Fruit fly (Drosophila melanogaster) whole organism, embryonic: ENCODE measurements around the gene CecB.

Experiments used
- Abd-B ChIP-seq: fragments of 200-800 bp; sonication (Bioruptor generic); optimal IDR thresholded peaks from 2 replicates; lab custom pipeline; 2018; ENCODE audit warnings: missing biosample characterization, mild to moderate bottlenecking, missing genetic modification characterization, moderate library complexity
- BtbVII ChIP-seq: fragments of 200-800 bp; sonication (Bioruptor generic); optimal IDR thresholded peaks from 3 replicates; lab custom pipeline; 2017; ENCODE audit warnings: missing biosample characterization, mild to moderate bottlenecking, missing genetic modification characterization
- CG12744 ChIP-seq: fragments of 200-800 bp; sonication (Bioruptor generic); optimal IDR thresholded peaks from 2 replicates; lab custom pipeline; 2016; ENCODE audit warnings: missing biosample characterization, missing genetic modification characterization
- CG14965 ChIP-seq: fragments of 200-800 bp; sonication (Bioruptor generic); optimal IDR thresholded peaks from 2 replicates; lab custom pipeline; 2016; ENCODE audit warnings: missing biosample characterization, missing genetic modification characterization, borderline replicate concordance
- CG15073 ChIP-seq: fragments of 200-800 bp; sonication (Bioruptor generic); optimal IDR thresholded peaks from 2 replicates; lab custom pipeline; 2016; ENCODE audit warnings: missing biosample characterization, missing genetic modification characterization
- CG15514 ChIP-seq: fragments of 200-800 bp; sonication (Bioruptor generic); optimal IDR thresholded peaks from 3 replicates; lab custom pipeline; 2017; ENCODE audit warnings: missing biosample characterization, missing genetic modification characterization, mild to moderate bottlenecking, moderate library complexity, missing genetic modification reagents
- CG17385 ChIP-seq: fragments of 200-800 bp; sonication (Bioruptor generic); optimal IDR thresholded peaks from 3 replicates; lab custom pipeline; 2018; ENCODE audit warnings: missing biosample characterization, mild to moderate bottlenecking, missing genetic modification characterization
- CG2120 ChIP-seq: fragments of 200-800 bp; sonication (Bioruptor generic); optimal IDR thresholded peaks from 3 replicates; lab custom pipeline; 2016; ENCODE audit warnings: missing biosample characterization, missing genetic modification characterization
- CG30020 ChIP-seq: fragments of 200-800 bp; optimal IDR thresholded peaks from 2 replicates; lab custom pipeline; 2019; ENCODE audit warnings: missing biosample characterization, mild to moderate bottlenecking, missing genetic modification characterization, moderate library complexity
- CG43689 ChIP-seq: fragments of 200-800 bp; sonication (Bioruptor generic); IDR thresholded peaks from 2 replicates; pipeline ENCODE4 v1.3.6; 2022; ENCODE audit warnings: missing biosample characterization, missing genetic modification characterization
- CG6175 ChIP-seq: fragments of 200-800 bp; sonication (Bioruptor generic); IDR thresholded peaks from 3 replicates; pipeline ENCODE4 v1.3.6; 2022; ENCODE audit warnings: missing biosample characterization, missing genetic modification characterization
- CG6654 ChIP-seq: fragments of 200-800 bp; sonication (Bioruptor generic); optimal IDR thresholded peaks from 2 replicates; lab custom pipeline; 2017; ENCODE audit warnings: missing biosample characterization, mild to moderate bottlenecking, missing genetic modification characterization
- CG8290 ChIP-seq, 3 experiments: fragments of 200-800 bp; sonication (Bioruptor generic); optimal IDR thresholded peaks; 2 replicates each; lab custom pipeline; 2016 to 2019; ENCODE audit warnings: missing biosample characterization in 3 of 3, missing genetic modification characterization in 3 of 3, mild to moderate bottlenecking in 2 of 3, moderate library complexity in 1 of 3
- CG8765 ChIP-seq: fragments of 200-800 bp; sonication (Bioruptor generic); IDR thresholded peaks from 2 replicates; pipeline ENCODE4 v1.3.6; 2022; ENCODE audit warnings: missing biosample characterization, missing genetic modification characterization
- CG9797 ChIP-seq: fragments of 200-800 bp; sonication (Bioruptor generic); optimal IDR thresholded peaks from 3 replicates; lab custom pipeline; 2018; ENCODE audit warnings: missing biosample characterization, mild to moderate bottlenecking, missing genetic modification characterization
- CG9876 ChIP-seq: fragments of 200-800 bp; sonication (Bioruptor generic); optimal IDR thresholded peaks from 2 replicates; lab custom pipeline; 2016; ENCODE audit warnings: missing biosample characterization, missing genetic modification characterization
- CTCF ChIP-seq: fragments of 200-800 bp; sonication (Bioruptor generic); optimal IDR thresholded peaks from 2 replicates; lab custom pipeline; 2017; ENCODE audit warnings: missing biosample characterization, mild to moderate bottlenecking, missing genetic modification characterization, moderate library complexity
- Doc2 ChIP-seq: fragments of 200-800 bp; sonication (Bioruptor generic); IDR thresholded peaks from 2 replicates; pipeline ENCODE4 v1.3.6; 2022; ENCODE audit warnings: missing biosample characterization, missing genetic modification characterization
- Drgx ChIP-seq: fragments of 200-800 bp; sonication (Bioruptor generic); IDR thresholded peaks from 2 replicates; pipeline ENCODE4 v1.3.6; 2022; ENCODE audit warnings: missing biosample characterization, missing genetic modification characterization
- E2f1 ChIP-seq: fragments of 200-800 bp; sonication (Bioruptor generic); IDR thresholded peaks from 2 replicates; pipeline ENCODE4 v1.3.6; 2022; ENCODE audit warnings: missing biosample characterization, missing genetic modification characterization
- Ets65A ChIP-seq: fragments of 200-800 bp; sonication (Bioruptor generic); peaks from one replicate; lab custom pipeline; 2016; ENCODE audit warnings: missing biosample characterization, missing genetic modification characterization
- Hand ChIP-seq: fragments of 200-800 bp; sonication (Bioruptor generic); optimal IDR thresholded peaks from 2 replicates; lab custom pipeline; 2017; ENCODE audit warnings: mild to moderate bottlenecking, missing biosample characterization, missing genetic modification reagents, missing genetic modification characterization
- Hr51 ChIP-seq, 2 experiments: fragments of 200-800 bp; sonication (Bioruptor generic); optimal IDR thresholded peaks; 2 replicates in 1 of 2; 3 replicates in 1 of 2; lab custom pipeline; 2016 to 2018; ENCODE audit warnings: missing biosample characterization in 2 of 2, missing genetic modification characterization in 2 of 2, mild to moderate bottlenecking in 1 of 2, moderate library complexity in 1 of 2
- Meics ChIP-seq: fragments of 200-800 bp; sonication (Bioruptor generic); optimal IDR thresholded peaks from 2 replicates; lab custom pipeline; 2017; ENCODE audit warnings: missing biosample characterization, mild to moderate bottlenecking, missing genetic modification characterization
- NC2β ChIP-seq: fragments of 200-800 bp; sonication (Bioruptor generic); optimal IDR thresholded peaks from 2 replicates; lab custom pipeline; 2016; ENCODE audit warnings: missing biosample characterization, missing genetic modification characterization
- NFAT ChIP-seq: fragments of 200-800 bp; sonication (Bioruptor generic); IDR thresholded peaks from 2 replicates; pipeline ENCODE4 v1.3.6; 2022; ENCODE audit warnings: missing biosample characterization, missing genetic modification characterization
- Nf-YC ChIP-seq: fragments of 200-800 bp; optimal IDR thresholded peaks from 3 replicates; lab custom pipeline; 2019; ENCODE audit warnings: missing biosample characterization, mild to moderate bottlenecking, missing genetic modification characterization, moderate library complexity
- NfI ChIP-seq: fragments of 200-800 bp; sonication (Bioruptor generic); optimal IDR thresholded peaks from 3 replicates; lab custom pipeline; 2018; ENCODE audit warnings: missing biosample characterization, mild to moderate bottlenecking, missing genetic modification characterization, moderate library complexity
- Pdp1 ChIP-seq, 2 experiments: fragments of 200-800 bp; sonication (Bioruptor generic); optimal IDR thresholded peaks; 3 replicates each; lab custom pipeline; 2016; ENCODE audit warnings: missing biosample characterization in 2 of 2, missing genetic modification characterization in 2 of 2, mild to moderate bottlenecking in 1 of 2, moderate library complexity in 1 of 2
- Ravus ChIP-seq: fragments of 200-800 bp; sonication (Bioruptor generic); IDR thresholded peaks from 2 replicates; pipeline ENCODE4 v1.3.6; 2022; ENCODE audit warnings: missing biosample characterization, missing genetic modification characterization
- ash1 ChIP-seq: fragments of 200-800 bp; sonication (Bioruptor generic); optimal IDR thresholded peaks from 2 replicates; lab custom pipeline; 2018; ENCODE audit warnings: missing biosample characterization, mild to moderate bottlenecking, missing genetic modification characterization
- az2 ChIP-seq: fragments of 200-800 bp; sonication (Bioruptor generic); optimal IDR thresholded peaks from 3 replicates; lab custom pipeline; 2016; ENCODE audit warnings: missing biosample characterization, missing genetic modification characterization
- cwo ChIP-seq: fragments of 200-800 bp; sonication (Bioruptor generic); optimal IDR thresholded peaks from 3 replicates; lab custom pipeline; 2017; ENCODE audit warnings: missing biosample characterization, missing genetic modification characterization, mild to moderate bottlenecking, moderate library complexity, missing genetic modification reagents
- dan ChIP-seq: fragments of 200-800 bp; sonication (Bioruptor generic); IDR thresholded peaks from 2 replicates; pipeline ENCODE4 v1.3.6; 2022; ENCODE audit warnings: missing biosample characterization, missing genetic modification characterization
- danr ChIP-seq: fragments of 200-800 bp; sonication (Bioruptor generic); IDR thresholded peaks from 2 replicates; pipeline ENCODE4 v1.3.6; 2022; ENCODE audit warnings: missing biosample characterization, missing genetic modification characterization
- dati ChIP-seq: fragments of 200-800 bp; sonication (Bioruptor generic); IDR thresholded peaks from 2 replicates; pipeline ENCODE4 v1.3.6; 2022; ENCODE audit warnings: missing biosample characterization, missing genetic modification characterization
- ems ChIP-seq: fragments of 200-800 bp; sonication (Bioruptor generic); optimal IDR thresholded peaks from 3 replicates; lab custom pipeline; 2016; ENCODE audit warnings: missing biosample characterization, missing genetic modification characterization
- hth ChIP-seq: fragments of >200 bp; optimal IDR thresholded peaks from 2 replicates; lab custom pipeline; 2017; ENCODE audit warnings: inconsistent platforms
- klu ChIP-seq: fragments of 200-800 bp; sonication (Bioruptor generic); IDR thresholded peaks from 2 replicates; pipeline ENCODE4 v1.3.6; 2022; ENCODE audit warnings: missing biosample characterization, missing genetic modification characterization
- kni ChIP-seq: fragments of 200-800 bp; sonication (Bioruptor generic); optimal IDR thresholded peaks from 3 replicates; lab custom pipeline; 2017; ENCODE audit warnings: mild to moderate bottlenecking, missing biosample characterization, missing genetic modification reagents, missing genetic modification characterization
- lab ChIP-seq: fragments of 200-800 bp; sonication (Bioruptor generic); optimal IDR thresholded peaks from 3 replicates; lab custom pipeline; 2017; ENCODE audit warnings: missing biosample characterization, missing genetic modification characterization, mild to moderate bottlenecking, moderate library complexity, missing genetic modification reagents
- lola ChIP-seq, 3 experiments: fragments of >200 bp in 2 of 3; fragments of 200-800 bp in 1 of 3; sonication (Bioruptor generic) in 1 of 3; optimal IDR thresholded peaks; 2 replicates each; lab custom pipeline; 2017 to 2019; ENCODE audit warnings: missing biosample characterization in 3 of 3, missing genetic modification characterization in 3 of 3, mild to moderate bottlenecking in 1 of 3, moderate library complexity in 1 of 3
- pho ChIP-seq: fragments of 200-800 bp; sonication (Bioruptor generic); optimal IDR thresholded peaks from 2 replicates; lab custom pipeline; 2016; ENCODE audit warnings: missing biosample characterization, missing genetic modification characterization
- pita ChIP-seq: fragments of 200-800 bp; sonication (Bioruptor generic); optimal IDR thresholded peaks from 2 replicates; lab custom pipeline; 2017; ENCODE audit warnings: missing biosample characterization, mild to moderate bottlenecking, missing genetic modification characterization
- psq ChIP-seq: fragments of 200-800 bp; sonication (Bioruptor generic); optimal IDR thresholded peaks from 2 replicates; lab custom pipeline; 2017; ENCODE audit warnings: missing biosample characterization, missing genetic modification characterization
- sd ChIP-seq: fragments of 200-800 bp; sonication (Bioruptor generic); optimal IDR thresholded peaks from 3 replicates; lab custom pipeline; 2018; ENCODE audit warnings: missing biosample characterization, mild to moderate bottlenecking, missing genetic modification characterization, moderate library complexity
- sr ChIP-seq: fragments of 200-800 bp; sonication (Bioruptor generic); IDR thresholded peaks from 3 replicates; pipeline ENCODE4 v1.3.6; 2022; ENCODE audit warnings: missing biosample characterization, missing genetic modification characterization
- stwl ChIP-seq: fragments of 200-800 bp; sonication (Bioruptor generic); optimal IDR thresholded peaks from 3 replicates; lab custom pipeline; 2018; ENCODE audit warnings: missing biosample characterization, mild to moderate bottlenecking, missing genetic modification characterization, moderate library complexity
- unc-4 ChIP-seq: fragments of 200-800 bp; sonication (Bioruptor generic); IDR thresholded peaks from 2 replicates; pipeline ENCODE4 v1.3.6; 2022; ENCODE audit warnings: missing biosample characterization, missing genetic modification characterization; ENCODE audit not compliant: partially characterized antibody

The CecB gene

DNA sequence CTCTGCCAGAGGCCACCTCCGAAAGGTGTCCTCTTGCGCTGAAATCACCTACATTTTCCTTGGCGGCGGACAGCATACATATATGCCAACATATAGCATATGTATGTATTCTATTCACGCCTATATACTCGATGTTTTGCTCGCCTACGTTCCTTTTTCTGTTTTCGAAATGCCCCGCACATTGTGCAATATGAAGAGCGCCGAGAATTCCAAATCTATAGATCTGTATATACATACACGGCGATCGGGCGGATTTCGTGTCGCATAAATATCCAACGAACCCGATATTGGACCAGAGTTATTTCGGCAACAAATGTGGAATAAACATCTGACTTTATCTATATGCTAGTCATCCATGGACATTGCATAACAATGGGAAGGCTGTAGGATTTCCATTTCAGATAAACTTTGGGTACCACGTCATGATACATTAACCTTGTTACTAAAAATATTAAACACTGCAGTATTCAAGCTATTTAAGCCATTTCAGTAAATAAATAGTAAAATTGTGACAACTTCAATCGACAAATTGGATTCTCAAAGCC, 38.5 kb downstream of the CecB start (continued):
- no peak for TF ChIP-seq NC2β (GFP tag; lab: Kevin White, UChicago)
- TF ChIP-seq danr (GFP tag; lab: Robert Waterston, UW) = no peak
- no peak for TF ChIP-seq ems
- TF ChIP-seq dati = no peak
- no peak for TF ChIP-seq dan
- no peak for TF ChIP-seq CG9797 (GFP tag; lab: Kevin White, UChicago)
- TF ChIP-seq Pdp1 (GFP tag; optimal IDR thresholded peaks at IDR 0.05; lab: Kevin White, UChicago) = peak in 1 of 2 experiments; percentile 96
- no peak for TF ChIP-seq CG6175 (GFP tag; lab: Robert Waterston, UW)
- no peak for TF ChIP-seq BtbVII
- TF ChIP-seq Ravus (GFP tag; lab: Robert Waterston, UW) = no peak
- peak; percentile 83 for TF ChIP-seq sd (tag; lab: Kevin White, UChicago)
- TF ChIP-seq lola (GFP tag; optimal IDR thresholded peaks at IDR 0.05; lab: Kevin White, UChicago) = no peak
- no peak for TF ChIP-seq E2f1 (GFP tag; lab: Robert Waterston, UW)
- no peak for TF ChIP-seq cwo
- no peak for TF ChIP-seq pho (GFP tag; lab: Kevin White, UChicago)
- no peak for TF ChIP-seq psq (GFP tag; lab: Kevin White, UChicago)
- no peak for TF ChIP-seq ash1 (GFP tag; lab: Kevin White, UChicago)
- TF ChIP-seq lab = no peak
- no peak for TF ChIP-seq CG2120 (GFP tag; lab: Kevin White, UChicago)
- no peak for TF ChIP-seq stwl (tag; lab: Kevin White, UChicago)
- no peak for TF ChIP-seq hth
- TF ChIP-seq CG8765 (GFP tag; lab: Robert Waterston, UW) = no peak
- TF ChIP-seq NFAT (GFP tag; lab: Robert Waterston, UW) = no peak
- TF ChIP-seq kni (GFP tag; lab: Kevin White, UChicago) = no peak
- no peak for TF ChIP-seq unc-4 (GFP tag; lab: Robert Waterston, UW)
- TF ChIP-seq Doc2 (GFP tag; lab: Robert Waterston, UW) = no peak
- no peak for TF ChIP-seq CG6654 (GFP tag; lab: Kevin White, UChicago)
- peak; percentile 37 for TF ChIP-seq Ets65A (GFP tag; lab: Kevin White, UChicago)
- TF ChIP-seq pita (GFP tag; lab: Kevin White, UChicago) = no peak

- TF ChIP-seq Meics (no peak), CG43689 (GFP tag; lab: Robert Waterston, UW) (no peak), CG17385 (GFP tag; lab: Kevin White, UChicago) (peak; percentile 60), Abd-B (GFP tag; lab: Kevin White, UChicago) (no peak), Hand (GFP tag; lab: Kevin White, UChicago) (no peak), klu (no peak), Hr51 (GFP tag; optimal IDR thresholded peaks at IDR 0.05; lab: Kevin White, UChicago) (no peak), CG15073 (GFP tag; lab: Kevin White, UChicago) (no peak), CG15514 (GFP tag; lab: Kevin White, UChicago) (no peak), CG12744 (GFP tag; lab: Kevin White, UChicago) (no peak), CG14965 (GFP tag; lab: Kevin White, UChicago) (no peak), Ravus (GFP tag; lab: Robert Waterston, UW) (no peak), sr (GFP tag; lab: Robert Waterston, UW) (peak; percentile 52; the same call in 1 of the 3 replicates), CG8290 (GFP tag; optimal IDR thresholded peaks at IDR 0.05; lab: Kevin White, UChicago) (no peak), CG8290 (tag; optimal IDR thresholded peaks at IDR 0.05; lab: Kevin White, UChicago) (no peak), CG9876 (GFP tag; lab: Kevin White, UChicago) (no peak), CG30020 (tag; lab: Kevin White, UChicago) (no peak), NfI (GFP tag; lab: Kevin White, UChicago) (no peak), Drgx (no peak), Nf-YC (tag; lab: Kevin White, UChicago) (peak; percentile 43), az2 (GFP tag; lab: Kevin White, UChicago) (no peak), CTCF (GFP tag; lab: Kevin White, UChicago) (no peak), Pdp1 (GFP tag; optimal IDR thresholded peaks at IDR 0.05; lab: Kevin White, UChicago) (peak in 1 of 2 experiments; percentile 85), CG9797 (GFP tag; lab: Kevin White, UChicago) (no peak)
Observed at dm6 chr3R:30174160-30175002, 39.2 kb downstream of the CecB start, which contains the start of gene Mlc2. TSS of gene Mlc2 (minus strand) at chr3R:30174551.
